Fruit fly (Drosophila melanogaster) whole organism, embryonic: ENCODE data around the gene ClC-a.

ENCODE experiments used
- Ada2b ChIP-seq: fragments of 200-800 bp; sonication (Bioruptor generic); IDR thresholded peaks from 2 replicates; pipeline ENCODE4 v1.3.6; 2022; ENCODE audit warnings: missing biosample characterization, missing genetic modification characterization
- Awh ChIP-seq: fragments of 200-800 bp; sonication (Bioruptor generic); IDR thresholded peaks from 2 replicates; pipeline ENCODE4, ENCODE4 v1.3.6; 2022; ENCODE audit warnings: missing biosample characterization, missing genetic modification characterization
- BEAF-32 ChIP-seq: fragments of 200-800 bp; sonication (Bioruptor generic); optimal IDR thresholded peaks from 3 replicates; lab custom pipeline; 2017; ENCODE audit warnings: missing biosample characterization, missing genetic modification characterization, mild to moderate bottlenecking, moderate library complexity, missing genetic modification reagents
- Bteb2 ChIP-seq: fragments of 200-800 bp; sonication (Bioruptor generic); optimal IDR thresholded peaks from 2 replicates; lab custom pipeline; 2016; ENCODE audit warnings: missing biosample characterization, missing genetic modification characterization
- CG1602 ChIP-seq: fragments of 200-800 bp; sonication (Bioruptor generic); optimal IDR thresholded peaks from 3 replicates; lab custom pipeline; 2016; ENCODE audit warnings: missing biosample characterization, missing genetic modification characterization
- CG16779 ChIP-seq: fragments of 200-800 bp; sonication (Bioruptor generic); IDR thresholded peaks from 2 replicates; pipeline ENCODE4 v1.3.6; 2022; ENCODE audit warnings: missing biosample characterization, missing genetic modification characterization
- CG16813 ChIP-seq: fragments of 200-800 bp; sonication (Bioruptor generic); IDR thresholded peaks from 3 replicates; pipeline ENCODE4 v1.3.6; 2022; ENCODE audit warnings: missing biosample characterization, missing genetic modification characterization; ENCODE audit not compliant: partially characterized antibody
- CG17186 ChIP-seq: fragments of 200-800 bp; sonication (Bioruptor generic); optimal IDR thresholded peaks from 3 replicates; lab custom pipeline; 2017; ENCODE audit warnings: missing biosample characterization, missing genetic modification reagents, missing genetic modification characterization
- CG17568 ChIP-seq: fragments of 200-800 bp; sonication (Bioruptor generic); optimal IDR thresholded peaks from 2 replicates; lab custom pipeline; 2018; ENCODE audit warnings: missing biosample characterization, mild to moderate bottlenecking, missing genetic modification characterization, moderate library complexity
- CG2120 ChIP-seq: fragments of 200-800 bp; sonication (Bioruptor generic); optimal IDR thresholded peaks from 3 replicates; lab custom pipeline; 2016; ENCODE audit warnings: missing biosample characterization, missing genetic modification characterization
- CG2199 ChIP-seq: fragments of 200-800 bp; sonication (Bioruptor generic); IDR thresholded peaks from 3 replicates; pipeline ENCODE4 v1.3.6; 2022; ENCODE audit warnings: missing biosample characterization, missing genetic modification characterization
- CG30403 ChIP-seq: fragments of 200-800 bp; sonication (Bioruptor generic); optimal IDR thresholded peaks from 3 replicates; lab custom pipeline; 2016; ENCODE audit warnings: missing biosample characterization, missing genetic modification characterization
- CG32767 ChIP-seq: fragments of 200-800 bp; sonication (Bioruptor generic); IDR thresholded peaks from 2 replicates; pipeline ENCODE4 v1.3.6; 2022; ENCODE audit warnings: missing biosample characterization, missing genetic modification characterization
- CG4730 ChIP-seq: fragments of 200-800 bp; sonication (Bioruptor generic); IDR thresholded peaks from 2 replicates; pipeline ENCODE4 v1.3.6; 2022; ENCODE audit warnings: missing biosample characterization, missing genetic modification characterization
- CG6175 ChIP-seq: fragments of 200-800 bp; sonication (Bioruptor generic); IDR thresholded peaks from 3 replicates; pipeline ENCODE4 v1.3.6; 2022; ENCODE audit warnings: missing biosample characterization, missing genetic modification characterization
- CG6683 ChIP-seq: fragments of 200-800 bp; sonication (Bioruptor generic); optimal IDR thresholded peaks from 2 replicates; lab custom pipeline; 2017; ENCODE audit warnings: missing biosample characterization, mild to moderate bottlenecking, missing genetic modification characterization, missing genetic modification reagents
- CG6765 ChIP-seq: fragments of 200-800 bp; sonication (Bioruptor generic); optimal IDR thresholded peaks from 3 replicates; lab custom pipeline; 2017; ENCODE audit warnings: missing biosample characterization, mild to moderate bottlenecking, missing genetic modification characterization
- CG7839 ChIP-seq: fragments of 200-800 bp; sonication (Bioruptor generic); optimal IDR thresholded peaks from 3 replicates; lab custom pipeline; 2018; ENCODE audit warnings: missing biosample characterization, mild to moderate bottlenecking, missing genetic modification characterization, moderate library complexity
- CG7963 ChIP-seq: fragments of 200-800 bp; sonication (Bioruptor generic); IDR thresholded peaks from 3 replicates; pipeline ENCODE4 v1.3.6; 2022; ENCODE audit warnings: missing biosample characterization, missing genetic modification characterization; ENCODE audit not compliant: partially characterized antibody
- CG8944 ChIP-seq: fragments of 200-800 bp; sonication (Bioruptor generic); optimal IDR thresholded peaks from 3 replicates; lab custom pipeline; 2016; ENCODE audit warnings: missing biosample characterization, missing genetic modification characterization
- CG9609 ChIP-seq: fragments of 200-800 bp; sonication (Bioruptor generic); optimal IDR thresholded peaks from 3 replicates; lab custom pipeline; 2016; ENCODE audit warnings: missing biosample characterization, missing genetic modification characterization
- CG9817 ChIP-seq: fragments of 200-800 bp; sonication (Bioruptor generic); optimal IDR thresholded peaks from 2 replicates; lab custom pipeline; 2018; ENCODE audit warnings: missing biosample characterization, mild to moderate bottlenecking, missing genetic modification characterization, moderate library complexity
- D19A ChIP-seq: fragments of 200-800 bp; optimal IDR thresholded peaks from 3 replicates; lab custom pipeline; 2019; ENCODE audit warnings: missing biosample characterization, mild to moderate bottlenecking, missing genetic modification characterization, moderate library complexity
- Dad ChIP-seq: fragments of 200-800 bp; sonication (Bioruptor generic); optimal IDR thresholded peaks from 3 replicates; lab custom pipeline; 2016; ENCODE audit warnings: missing biosample characterization, missing genetic modification characterization
- Dek ChIP-seq: fragments of 200-800 bp; sonication (Bioruptor generic); optimal IDR thresholded peaks from 3 replicates; lab custom pipeline; 2019; ENCODE audit warnings: missing biosample characterization, mild to moderate bottlenecking, missing genetic modification characterization, moderate library complexity
- Dp ChIP-seq: fragments of 200-800 bp; sonication (Bioruptor generic); optimal IDR thresholded peaks from 2 replicates; lab custom pipeline; 2018; ENCODE audit warnings: missing biosample characterization, mild to moderate bottlenecking, missing genetic modification characterization, moderate library complexity
- Dref ChIP-seq: fragments of 200-800 bp; sonication (Bioruptor generic); IDR thresholded peaks from 2 replicates; pipeline ENCODE4 v1.3.6; 2022; ENCODE audit warnings: missing biosample characterization, missing genetic modification characterization
- Hsf ChIP-seq: fragments of 200-800 bp; sonication (Bioruptor generic); optimal IDR thresholded peaks from 3 replicates; lab custom pipeline; 2016; ENCODE audit warnings: missing biosample characterization, missing genetic modification characterization
- Lhr ChIP-seq: fragments of 200-800 bp; sonication (Bioruptor generic); optimal IDR thresholded peaks from 3 replicates; lab custom pipeline; 2017; ENCODE audit warnings: mild to moderate bottlenecking, missing biosample characterization, missing genetic modification reagents, missing genetic modification characterization
- Mad ChIP-seq: fragments of 200-800 bp; sonication (Bioruptor generic); optimal IDR thresholded peaks from 2 replicates; lab custom pipeline; 2016; ENCODE audit warnings: missing biosample characterization, missing genetic modification characterization
- Myb ChIP-seq: fragments of 200-800 bp; sonication (Bioruptor generic); optimal IDR thresholded peaks from 2 replicates; lab custom pipeline; 2016; ENCODE audit warnings: missing biosample characterization, missing genetic modification characterization
- Optix ChIP-seq: fragments of 200-800 bp; sonication (Bioruptor generic); IDR thresholded peaks from 3 replicates; pipeline ENCODE4 v1.3.6; 2022; ENCODE audit warnings: missing biosample characterization, missing genetic modification characterization
- Sox100B ChIP-seq: fragments of 200-800 bp; sonication (Bioruptor generic); optimal IDR thresholded peaks from 3 replicates; lab custom pipeline; 2018; ENCODE audit warnings: missing biosample characterization, mild to moderate bottlenecking, missing genetic modification characterization
- Sry-β ChIP-seq: fragments of 200-800 bp; sonication (Bioruptor generic); optimal IDR thresholded peaks from 2 replicates; lab custom pipeline; 2018; ENCODE audit warnings: missing biosample characterization, mild to moderate bottlenecking, missing genetic modification characterization, moderate library complexity
- Taf1 ChIP-seq: fragments of 200-800 bp; sonication (Bioruptor generic); IDR thresholded peaks from 2 replicates; pipeline ENCODE4 v1.3.6; 2022; ENCODE audit warnings: missing biosample characterization, missing genetic modification characterization
- aop ChIP-seq: fragments of 200-800 bp; sonication (Bioruptor generic); IDR thresholded peaks from 2 replicates; pipeline ENCODE4 v1.3.6; 2022; ENCODE audit warnings: missing biosample characterization, missing genetic modification characterization
- bcd ChIP-seq: fragments of 200-800 bp; sonication (Bioruptor generic); optimal IDR thresholded peaks from 2 replicates; lab custom pipeline; 2017; ENCODE audit warnings: missing biosample characterization, mild to moderate bottlenecking, missing genetic modification characterization
- bowl ChIP-seq: fragments of 200-800 bp; sonication (Bioruptor generic); IDR thresholded peaks from 2 replicates; pipeline ENCODE4 v1.3.6; 2022; ENCODE audit warnings: missing biosample characterization, missing genetic modification characterization
- chif ChIP-seq, 2 experiments: fragments of 200-800 bp; sonication (Bioruptor generic); optimal IDR thresholded peaks; 3 replicates each; lab custom pipeline; 2016; ENCODE audit warnings: missing biosample characterization in 2 of 2, missing genetic modification characterization in 2 of 2
- crc ChIP-seq: fragments of 200-800 bp; sonication (Bioruptor generic); optimal IDR thresholded peaks from 2 replicates; lab custom pipeline; 2016; ENCODE audit warnings: missing biosample characterization, missing genetic modification characterization
- kah ChIP-seq: fragments of 200-800 bp; sonication (Bioruptor generic); optimal IDR thresholded peaks from 2 replicates; lab custom pipeline; 2018; ENCODE audit warnings: missing biosample characterization, mild to moderate bottlenecking, missing genetic modification characterization
- pb ChIP-seq: fragments of 200-800 bp; sonication (Bioruptor generic); optimal IDR thresholded peaks from 3 replicates; lab custom pipeline; 2016; ENCODE audit warnings: missing biosample characterization, missing genetic modification characterization
- peb ChIP-seq: fragments of 200-800 bp; sonication (Bioruptor generic); IDR thresholded peaks from 2 replicates; pipeline ENCODE4 v1.3.6; 2022; ENCODE audit warnings: missing biosample characterization, missing genetic modification characterization
- pfk ChIP-seq: fragments of 200-800 bp; sonication (Bioruptor generic); optimal IDR thresholded peaks from 2 replicates; lab custom pipeline; 2018; ENCODE audit warnings: missing biosample characterization, mild to moderate bottlenecking, missing genetic modification characterization, moderate library complexity
- ranshi ChIP-seq: fragments of 200-800 bp; sonication (Bioruptor generic); IDR thresholded peaks from 2 replicates; pipeline ENCODE4 v1.3.6; 2022; ENCODE audit warnings: missing biosample characterization, missing genetic modification characterization
- sens ChIP-seq: fragments of 200-800 bp; sonication (Bioruptor generic); peaks from one replicate; lab custom pipeline; 2016; ENCODE audit warnings: missing biosample characterization, missing genetic modification characterization
- sens-2 ChIP-seq: fragments of 200-800 bp; sonication (Bioruptor generic); IDR thresholded peaks from 2 replicates; pipeline ENCODE4 v1.3.6; 2022; ENCODE audit warnings: missing biosample characterization, missing genetic modification characterization
- slp2 ChIP-seq: fragments of 200-800 bp; sonication (Bioruptor generic); optimal IDR thresholded peaks from 2 replicates; lab custom pipeline; 2016; ENCODE audit warnings: missing biosample characterization, missing genetic modification characterization
- ssp ChIP-seq: fragments of 200-800 bp; sonication (Bioruptor generic); IDR thresholded peaks from 2 replicates; pipeline ENCODE4 v1.3.6; 2022; ENCODE audit warnings: missing biosample characterization, missing genetic modification characterization
- vvl ChIP-seq: fragments of 200-800 bp; sonication (Bioruptor generic); IDR thresholded peaks from 2 replicates; pipeline ENCODE4 v1.3.6; 2022; ENCODE audit warnings: missing biosample characterization, missing genetic modification characterization
- zfh1 ChIP-seq: fragments of 200-800 bp; sonication (Bioruptor generic); IDR thresholded peaks from 3 replicates; pipeline ENCODE4 v1.3.6; 2022; ENCODE audit warnings: missing biosample characterization, missing genetic modification characterization

ClC-a gene

DNA sequence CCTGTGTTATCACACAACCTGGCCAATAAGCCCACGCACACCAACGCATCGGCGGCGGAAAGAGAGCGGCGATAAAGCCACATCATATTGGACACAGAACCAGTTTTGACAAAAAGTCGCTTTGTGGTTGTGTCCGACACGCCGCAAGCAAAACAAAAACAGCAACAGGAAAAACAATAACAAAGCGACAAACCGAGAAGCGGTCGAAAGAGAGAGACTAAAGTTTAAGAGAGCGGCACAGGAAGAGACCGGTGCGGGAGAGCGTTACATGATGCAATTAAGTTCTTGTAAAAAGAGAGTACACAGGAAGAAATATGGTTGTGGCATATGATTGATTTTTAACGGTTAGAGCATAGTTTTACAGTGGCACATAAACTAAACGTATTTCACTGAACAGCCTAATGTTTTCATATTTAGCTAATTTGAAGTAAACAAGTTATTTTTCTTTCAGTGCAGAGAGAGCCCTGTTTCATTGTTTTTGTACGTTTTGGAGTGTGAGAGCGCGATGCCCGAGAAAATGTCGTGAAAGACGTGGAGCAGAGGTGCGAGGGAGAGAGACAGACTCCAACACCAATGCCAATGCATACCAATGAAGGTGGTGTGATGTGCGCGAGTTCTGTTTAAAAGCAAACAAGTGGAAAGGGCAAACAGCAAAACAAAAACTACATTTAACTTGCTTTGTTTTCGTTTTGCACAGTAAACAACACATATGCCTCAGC is 52.2 kb downstream of the ClC-a start (continued):
- peak; percentile 98 for TF ChIP-seq Myb (GFP tag; lab: Kevin White, UChicago)
- peak; percentile 100 for TF ChIP-seq CG2120 (GFP tag; lab: Kevin White, UChicago)
- TF ChIP-seq Optix (GFP tag; lab: Robert Waterston, UW): no peak
- TF ChIP-seq BEAF-32: no peak
- no peak for TF ChIP-seq CG6175
- TF ChIP-seq aop: no peak
- no peak for TF ChIP-seq CG2199
- TF ChIP-seq CG7963: no peak
- peak; percentile 100 for TF ChIP-seq bcd
- TF ChIP-seq CG17568 (GFP tag; lab: Kevin White, UChicago): peak; percentile 100
- no peak for TF ChIP-seq CG16813 (GFP tag; lab: Robert Waterston, UW)
- TF ChIP-seq pb (GFP tag; lab: Kevin White, UChicago): peak; percentile 100
- peak; percentile 60 for TF ChIP-seq Dp (GFP tag; lab: Kevin White, UChicago)
- TF ChIP-seq bowl (GFP tag; lab: Robert Waterston, UW): no peak
- TF ChIP-seq CG1602: peak; percentile 100
- no peak for TF ChIP-seq ssp (GFP tag; lab: Robert Waterston, UW)
- TF ChIP-seq Lhr (GFP tag; lab: Kevin White, UChicago): peak; percentile 99
- TF ChIP-seq CG9609: peak; percentile 100
- TF ChIP-seq slp2: peak; percentile 100
- no peak for TF ChIP-seq ranshi (GFP tag; lab: Robert Waterston, UW)
- no peak for TF ChIP-seq Awh
- TF ChIP-seq pfk (GFP tag; lab: Kevin White, UChicago): peak; percentile 84
- TF ChIP-seq CG7839: peak; percentile 100
- TF ChIP-seq CG8944 (GFP tag; lab: Kevin White, UChicago): peak; percentile 100
- no peak for TF ChIP-seq Taf1
- TF ChIP-seq Mad: peak; percentile 100
- TF ChIP-seq CG16779: no peak
- no peak for TF ChIP-seq CG32767 (GFP tag; lab: Robert Waterston, UW)
- peak; percentile 99 for TF ChIP-seq Sox100B
- no peak for TF ChIP-seq Dref (GFP tag; lab: Robert Waterston, UW)
- no peak for TF ChIP-seq vvl (GFP tag; lab: Robert Waterston, UW)
- TF ChIP-seq crc (GFP tag; lab: Kevin White, UChicago): peak; percentile 100
- TF ChIP-seq Sry-β (GFP tag; lab: Kevin White, UChicago): peak; percentile 81
- TF ChIP-seq Dad: peak; percentile 100
- TF ChIP-seq zfh1 (GFP tag; lab: Robert Waterston, UW): no peak
- TF ChIP-seq sens (GFP tag; lab: Kevin White, UChicago): peak; percentile 100
- TF ChIP-seq CG9817 (tag; lab: Kevin White, UChicago): peak; percentile 100
- peak; percentile 99 for TF ChIP-seq CG6683 (GFP tag; lab: Kevin White, UChicago)
- peak; percentile 100 for TF ChIP-seq CG6765 (GFP tag; lab: Kevin White, UChicago)
- TF ChIP-seq Ada2b (GFP tag; lab: Robert Waterston, UW): no peak
- no peak for TF ChIP-seq CG4730
- TF ChIP-seq CG17186: peak; percentile 97
- peak; percentile 99 for TF ChIP-seq kah (GFP tag; lab: Kevin White, UChicago)
- TF ChIP-seq Dek: peak; percentile 100
- peak; percentile 100 for TF ChIP-seq Hsf (GFP tag; lab: Kevin White, UChicago)
- TF ChIP-seq CG30403 (GFP tag; lab: Kevin White, UChicago): peak; percentile 100
- TF ChIP-seq D19A (tag; lab: Kevin White, UChicago): peak; percentile 98
- no peak for TF ChIP-seq peb (GFP tag; lab: Robert Waterston, UW)
- TF ChIP-seq chif (GFP tag; optimal IDR thresholded peaks at IDR 0.05; lab: Kevin White, UChicago): peak; percentile 100
- no peak for TF ChIP-seq sens-2 (GFP tag; lab: Robert Waterston, UW)
- peak; percentile 100 for TF ChIP-seq Bteb2
